Fruit fly (Drosophila melanogaster) whole organism, embryonic: Measurements from ENCODE around the gene CG18586.

Experiments
- CG1647 ChIP-seq: fragments of 200-800 bp; sonication (Bioruptor generic); optimal IDR thresholded peaks from 3 replicates; lab custom pipeline; 2016; ENCODE audit warnings: missing biosample characterization, missing genetic modification characterization
- CG2712 ChIP-seq: fragments of 200-800 bp; optimal IDR thresholded peaks from 3 replicates; lab custom pipeline; 2019; ENCODE audit warnings: missing biosample characterization, mild to moderate bottlenecking, missing genetic modification characterization, moderate library complexity
- Rx ChIP-seq: fragments of 200-800 bp; sonication (Bioruptor generic); IDR thresholded peaks from 2 replicates; pipeline ENCODE4 v1.3.6; 2022; ENCODE audit warnings: missing biosample characterization, missing genetic modification characterization

- TF ChIP-seq CG1647 (GFP tag; lab: Kevin White, UChicago) = no peak
- peak; percentile 24 for TF ChIP-seq CG2712 (tag; lab: Kevin White, UChicago)
- TF ChIP-seq Rx = no peak
Measured at dm6 chr3L:5828684-5829083, 44.4 kb upstream of the CG18586 start.
